Fruit fly (Drosophila melanogaster) S2 (cell line): Measurements from ENCODE around the gene enc.

Experiments used
- CG8478 ChIP-seq: fragments of >200 bp; optimal IDR thresholded peaks from 2 replicates; lab custom pipeline; 2018
- CTCF ChIP-seq, 2 experiments: fragments of >200 bp; optimal IDR thresholded peaks; 2 replicates each; lab custom pipeline; 2018

- TF ChIP-seq CTCF (optimal IDR thresholded peaks at IDR 0.05; lab: Kevin White, UChicago): no peak
- no peak for TF ChIP-seq CG8478 (lab: Kevin White, UChicago)
Observed at dm6 chr3L:3875996-3876395, 57.5 kb downstream of the enc start.
